Worm (Caenorhabditis elegans): ENCODE data around the gene C33H5.2.

ce11 chrIV:7816402-7817102 is 11.7 kb downstream of the C33H5.2 start:
- no peak for TF ChIP-seq flt-1 (GFP tag; IDR thresholded peaks at IDR 0.05)
- no peak for TF ChIP-seq klf-2 (GFP tag; conservative IDR thresholded peaks at IDR 0.05)

All from whole organism, midembryonic.